Fruit fly (Drosophila melanogaster): ENCODE data around the gene CG3345.

- TF ChIP-seq Mio (GFP tag; optimal IDR thresholded peaks at IDR 0.05) (no peak), woc (GFP tag; optimal IDR thresholded peaks at IDR 0.05) (no peak), fru (GFP tag; optimal IDR thresholded peaks at IDR 0.05) (no peak), Dif (GFP tag; optimal IDR thresholded peaks at IDR 0.05; ENCODE audit: partially characterized antibody) (peak; percentile 61), Dfd (GFP tag; optimal IDR thresholded peaks at IDR 0.05) (no peak), foxo (GFP tag; optimal IDR thresholded peaks at IDR 0.05) (no peak), h (GFP tag; optimal IDR thresholded peaks at IDR 0.05) (no peak), rgr (GFP tag; optimal IDR thresholded peaks at IDR 0.05) (no peak), Jra (GFP tag; optimal IDR thresholded peaks at IDR 0.05) (no peak), HLH106 (tag; optimal IDR thresholded peaks at IDR 0.05) (no peak), Rel (GFP tag; optimal IDR thresholded peaks at IDR 0.05) (no peak), Rel (tag; optimal IDR thresholded peaks at IDR 0.05) (no peak)
Measured at dm6 chr2L:247432-247831, 21.5 kb upstream of the CG3345 start.

Measured in whole organism, wandering third instar larva.